Fruit fly (Drosophila melanogaster): ENCODE data around the gene CG43739.

The CG43739 gene

dm6 chr2L:20944342-20944741, 25.6 kb upstream of the CG43739 start (continued):
- TF ChIP-seq Met (GFP tag; optimal IDR thresholded peaks at IDR 0.05) (peak; percentile 26), dac (GFP tag; optimal IDR thresholded peaks at IDR 0.05) (no peak), Ets96B (tag; optimal IDR thresholded peaks at IDR 0.05) (peak; percentile 10), CG31627 (GFP tag; optimal IDR thresholded peaks at IDR 0.05) (no peak), topi (GFP tag; optimal IDR thresholded peaks at IDR 0.05) (peak; percentile 12), CG11902 (GFP tag; optimal IDR thresholded peaks at IDR 0.05) (peak; percentile 7), salr (GFP tag; optimal IDR thresholded peaks at IDR 0.05) (no peak), CG3919 (GFP tag; optimal IDR thresholded peaks at IDR 0.05) (peak; percentile 43), Hr39 (GFP tag; optimal IDR thresholded peaks at IDR 0.05) (peak; percentile 13), ss (GFP tag; optimal IDR thresholded peaks at IDR 0.05) (peak in 1 of 2 experiments; percentile 10), acj6 (GFP tag; optimal IDR thresholded peaks at IDR 0.05) (peak; percentile 26), cyc (GFP tag; optimal IDR thresholded peaks at IDR 0.05) (no peak), CG4318 (GFP tag; optimal IDR thresholded peaks at IDR 0.05) (peak; percentile 16), fkh (GFP tag; optimal IDR thresholded peaks at IDR 0.05) (no peak)

- peak; percentile 79 for TF ChIP-seq Eip78C (GFP tag)
- TF ChIP-seq CG6163 (GFP tag; IDR thresholded peaks at IDR 0.05) = peak; percentile 46; the same call in 1 of the 3 replicates
- no peak for TF ChIP-seq fd85E (GFP tag; optimal IDR thresholded peaks at IDR 0.05)
- no peak for TF ChIP-seq CG6854 (GFP tag; optimal IDR thresholded peaks at IDR 0.05)
- no peak for TF ChIP-seq fkh (GFP tag; optimal IDR thresholded peaks at IDR 0.05)
- TF ChIP-seq lz (GFP tag; optimal IDR thresholded peaks at IDR 0.05) = peak; percentile 24
- peak; percentile 41; the same call in 1 of the 2 replicates for TF ChIP-seq Gug (GFP tag; IDR thresholded peaks at IDR 0.05)
- peak; percentile 44 for TF ChIP-seq CG31627 (GFP tag; optimal IDR thresholded peaks at IDR 0.05)
- peak; percentile 15 for TF ChIP-seq fd59A (GFP tag; optimal IDR thresholded peaks at IDR 0.05)
- no peak for TF ChIP-seq CG3032 (tag; optimal IDR thresholded peaks at IDR 0.05)
- peak; percentile 47 for TF ChIP-seq achi (GFP tag; optimal IDR thresholded peaks at IDR 0.05)
- TF ChIP-seq esn (GFP tag; optimal IDR thresholded peaks at IDR 0.05) = peak; percentile 26
- no peak for TF ChIP-seq CG11294 (GFP tag; IDR thresholded peaks at IDR 0.05)
- TF ChIP-seq CG4318 (GFP tag; optimal IDR thresholded peaks at IDR 0.05) = peak; percentile 76
- TF ChIP-seq CG11762 (GFP tag; optimal IDR thresholded peaks at IDR 0.05; ENCODE audit: insufficient read depth) = peak; percentile 17
- TF ChIP-seq CG3919 (GFP tag; optimal IDR thresholded peaks at IDR 0.05) = peak; percentile 42
- TF ChIP-seq cyc (GFP tag; optimal IDR thresholded peaks at IDR 0.05) = no peak
- peak; percentile 54 for TF ChIP-seq CG10631 (GFP tag; optimal IDR thresholded peaks at IDR 0.05)
- TF ChIP-seq Ets96B (tag; optimal IDR thresholded peaks at IDR 0.05) = no peak
- TF ChIP-seq CG8119 (GFP tag; IDR thresholded peaks at IDR 0.05) = peak; percentile 74
- TF ChIP-seq eg (GFP tag; IDR thresholded peaks at IDR 0.05) = 0 out of 3 replicates have a peak, but pooled peaks have one; percentile 32
- TF ChIP-seq CG16779 (tag; optimal IDR thresholded peaks at IDR 0.05) = peak; percentile 25
- TF ChIP-seq Hr38 (GFP tag; optimal IDR thresholded peaks at IDR 0.05) = no peak
- TF ChIP-seq dsx (GFP tag; optimal IDR thresholded peaks at IDR 0.05; ENCODE audit: poor library complexity, severe bottlenecking) = no peak
- peak; percentile 61 for TF ChIP-seq pdm3 (GFP tag; optimal IDR thresholded peaks at IDR 0.05)
- peak; percentile 10 for TF ChIP-seq spab (GFP tag; optimal IDR thresholded peaks at IDR 0.05)
- TF ChIP-seq Eip75B (GFP tag; optimal IDR thresholded peaks at IDR 0.05) = peak; percentile 11
- TF ChIP-seq Hr4 (GFP tag; optimal IDR thresholded peaks at IDR 0.05) = peak; percentile 83
- no peak for TF ChIP-seq CG8319 (GFP tag; optimal IDR thresholded peaks at IDR 0.05)
- no peak for TF ChIP-seq CG9139 (GFP tag; optimal IDR thresholded peaks at IDR 0.05)
- peak in 1 of 2 experiments; percentile 48 for TF ChIP-seq salr (GFP tag; optimal IDR thresholded peaks at IDR 0.05)
- TF ChIP-seq Met (GFP tag; optimal IDR thresholded peaks at IDR 0.05) = peak; percentile 38
- peak; percentile 23 for TF ChIP-seq Smox (GFP tag; optimal IDR thresholded peaks at IDR 0.05)
- no peak for TF ChIP-seq Hr39 (GFP tag; optimal IDR thresholded peaks at IDR 0.05)
- peak; percentile 67 for TF ChIP-seq CG15336 (GFP tag; IDR thresholded peaks at IDR 0.05)
- TF ChIP-seq CG1621 (tag; optimal IDR thresholded peaks at IDR 0.05) = no peak
- peak; percentile 19 for TF ChIP-seq net (GFP tag; optimal IDR thresholded peaks at IDR 0.05)
- TF ChIP-seq CG7368 (GFP tag; optimal IDR thresholded peaks at IDR 0.05) = peak; percentile 4
- TF ChIP-seq acj6 (GFP tag; optimal IDR thresholded peaks at IDR 0.05) = peak; percentile 52
- TF ChIP-seq CG34406 (GFP tag; optimal IDR thresholded peaks at IDR 0.05) = peak; percentile 24
- peak; percentile 83 for TF ChIP-seq CG32006 (GFP tag; optimal IDR thresholded peaks at IDR 0.05)
- TF ChIP-seq Blimp-1 (GFP tag; optimal IDR thresholded peaks at IDR 0.05) = no peak
- peak; percentile 73 for TF ChIP-seq dac (GFP tag; optimal IDR thresholded peaks at IDR 0.05)
- no peak for TF ChIP-seq Eip93F (GFP tag; optimal IDR thresholded peaks at IDR 0.05)
- no peak for TF ChIP-seq Sox15 (GFP tag; optimal IDR thresholded peaks at IDR 0.05)
Measured at dm6 chr2L:20943148-20943547, 24.4 kb upstream of the CG43739 start.

Data from whole organism, prepupa.